Worm (Caenorhabditis elegans) whole organism, mixed stage, embryonic: ENCODE measurements around the gene B0222.15.
A peak's percentile ranks its signal among the peaks of the same experiment; 100 is the strongest.

Experiments used
- M03D4.4 ChIP-seq: sonication (generic microtip); optimal IDR thresholded peaks from 2 replicates; lab custom pipeline; 2017; ENCODE audit warnings: mild to moderate bottlenecking, missing genetic modification characterization, missing compliant biosample characterization
- bed-3 ChIP-seq: fragments of 200-800 bp; sonication (Bioruptor generic); optimal IDR thresholded peaks from 3 replicates; lab custom pipeline; 2018; ENCODE audit warnings: mild to moderate bottlenecking, missing genetic modification characterization, moderate library complexity, missing compliant biosample characterization
- blmp-1 ChIP-seq: fragments of 150-350 bp; optimal IDR thresholded peaks from 2 replicates; lab custom pipeline; 2014; ENCODE audit warnings: missing biosample characterization, missing genetic modification characterization
- ceh-43 ChIP-seq: fragments of 200-800 bp; sonication (Bioruptor generic); optimal IDR thresholded peaks from 2 replicates; lab custom pipeline; 2018; ENCODE audit warnings: mild to moderate bottlenecking, missing genetic modification characterization, moderate library complexity, missing compliant biosample characterization
- ceh-83 ChIP-seq: fragments of 200-800 bp; sonication (Bioruptor generic); optimal IDR thresholded peaks from 2 replicates; lab custom pipeline; 2018; ENCODE audit warnings: mild to moderate bottlenecking, missing genetic modification characterization, missing compliant biosample characterization
- ces-1 ChIP-seq: fragments of 150-350 bp; optimal IDR thresholded peaks from 2 replicates; lab custom pipeline; 2014; ENCODE audit warnings: missing biosample characterization, missing genetic modification reagents, missing genetic modification characterization
- cnd-1 ChIP-seq: fragments of 200-800 bp; sonication (Bioruptor generic); optimal IDR thresholded peaks from 2 replicates; lab custom pipeline; 2018; ENCODE audit warnings: mild to moderate bottlenecking, missing genetic modification characterization, missing compliant biosample characterization
- drap-1 ChIP-seq: fragments of 200-800 bp; sonication (Bioruptor generic); optimal IDR thresholded peaks from 3 replicates; lab custom pipeline; 2018; ENCODE audit warnings: mild to moderate bottlenecking, missing genetic modification characterization, missing compliant biosample characterization
- elt-1 ChIP-seq: sonication (generic microtip); optimal IDR thresholded peaks from 2 replicates; lab custom pipeline; 2017; ENCODE audit warnings: missing genetic modification characterization, mild to moderate bottlenecking, missing compliant biosample characterization, antibody characterized with exemption, moderate library complexity, borderline replicate concordance; ENCODE audit not compliant: insufficient read depth
- elt-3 ChIP-seq: fragments of 150-350 bp; optimal IDR thresholded peaks from 2 replicates; lab custom pipeline; 2014; ENCODE audit warnings: missing biosample characterization, missing genetic modification characterization
- flh-1 ChIP-seq: fragments of 200-800 bp; sonication (Bioruptor generic); optimal IDR thresholded peaks from 2 replicates; lab custom pipeline; 2018; ENCODE audit warnings: mild to moderate bottlenecking, missing genetic modification characterization, moderate library complexity, missing compliant biosample characterization
- ham-2 ChIP-seq: fragments of 200-800 bp; sonication (Bioruptor generic); optimal IDR thresholded peaks from 2 replicates; lab custom pipeline; 2018; ENCODE audit warnings: mild to moderate bottlenecking, missing genetic modification characterization, missing compliant biosample characterization
- hlh-1 ChIP-seq: fragments of 150-350 bp; optimal IDR thresholded peaks from 2 replicates; lab custom pipeline; 2014; ENCODE audit warnings: missing biosample characterization, missing genetic modification reagents, missing genetic modification characterization
- lin-13 ChIP-seq: fragments of 150-350 bp; optimal IDR thresholded peaks from 2 replicates; lab custom pipeline; 2014; ENCODE audit warnings: missing biosample characterization, missing genetic modification characterization
- lsy-2 ChIP-seq: fragments of 150-350 bp; optimal IDR thresholded peaks from 2 replicates; lab custom pipeline; 2014; ENCODE audit warnings: missing biosample characterization, missing genetic modification characterization
- mab-5 ChIP-seq: fragments of 150-350 bp; optimal IDR thresholded peaks from 2 replicates; lab custom pipeline; 2014; ENCODE audit warnings: missing biosample characterization, missing genetic modification characterization
- mep-1 ChIP-seq: fragments of 150-350 bp; optimal IDR thresholded peaks from 2 replicates; lab custom pipeline; 2017; ENCODE audit warnings: missing biosample characterization, missing genetic modification reagents, missing genetic modification characterization, inconsistent platforms
- mls-2 ChIP-seq: sonication (generic microtip); optimal IDR thresholded peaks from 2 replicates; lab custom pipeline; 2016; ENCODE audit warnings: mild to moderate bottlenecking, missing genetic modification characterization, moderate library complexity, missing compliant biosample characterization
- nhr-12 ChIP-seq: fragments of 150-350 bp; optimal IDR thresholded peaks from 2 replicates; lab custom pipeline; 2014; ENCODE audit warnings: missing biosample characterization, missing genetic modification characterization
- nhr-2 ChIP-seq: fragments of 150-350 bp; optimal IDR thresholded peaks from 2 replicates; lab custom pipeline; 2014; ENCODE audit warnings: missing biosample characterization, missing genetic modification characterization
- nhr-237 ChIP-seq: fragments of 150-350 bp; optimal IDR thresholded peaks from 2 replicates; lab custom pipeline; 2014; ENCODE audit warnings: missing biosample characterization, missing genetic modification characterization
- nhr-28 ChIP-seq: fragments of 150-350 bp; optimal IDR thresholded peaks from 2 replicates; lab custom pipeline; 2014; ENCODE audit warnings: missing biosample characterization, missing genetic modification characterization
- nhr-76 ChIP-seq: sonication (generic microtip); optimal IDR thresholded peaks from 2 replicates; lab custom pipeline; 2017; ENCODE audit warnings: missing biosample characterization, missing genetic modification characterization
- pha-4 ChIP-seq: fragments of 150-350 bp; optimal IDR thresholded peaks from 2 replicates; lab custom pipeline; 2018; ENCODE audit warnings: missing biosample characterization, missing genetic modification reagents, missing genetic modification characterization
- sem-2 ChIP-seq: fragments of 200-800 bp; sonication (Bioruptor generic); optimal IDR thresholded peaks from 2 replicates; lab custom pipeline; 2018; ENCODE audit warnings: mild to moderate bottlenecking, missing genetic modification characterization, missing compliant biosample characterization
- snpc-4 ChIP-seq: fragments of 150-350 bp; optimal IDR thresholded peaks from 2 replicates; lab custom pipeline; 2014; ENCODE audit warnings: missing biosample characterization, missing genetic modification characterization
- sptf-1 ChIP-seq: sonication (generic microtip); optimal IDR thresholded peaks from 2 replicates; lab custom pipeline; 2017; ENCODE audit warnings: mild to moderate bottlenecking, missing genetic modification characterization, moderate library complexity, missing compliant biosample characterization
- tbx-8 ChIP-seq: fragments of 200-800 bp; sonication (Bioruptor generic); optimal IDR thresholded peaks from 2 replicates; lab custom pipeline; 2018; ENCODE audit warnings: mild to moderate bottlenecking, missing genetic modification characterization, moderate library complexity, missing compliant biosample characterization
- unc-120 ChIP-seq: sonication (generic microtip); optimal IDR thresholded peaks from 2 replicates; lab custom pipeline; 2017; ENCODE audit warnings: missing genetic modification characterization, missing compliant biosample characterization; ENCODE audit not compliant: poor library complexity, severe bottlenecking
- unc-62 ChIP-seq: fragments of 150-350 bp; optimal IDR thresholded peaks from 2 replicates; lab custom pipeline; 2014; ENCODE audit warnings: missing biosample characterization, missing genetic modification reagents, missing genetic modification characterization
- ztf-11 ChIP-seq: fragments of 150-350 bp; optimal IDR thresholded peaks from 2 replicates; lab custom pipeline; 2014; ENCODE audit warnings: missing biosample characterization, missing genetic modification characterization

B0222.15 gene

DNA sequence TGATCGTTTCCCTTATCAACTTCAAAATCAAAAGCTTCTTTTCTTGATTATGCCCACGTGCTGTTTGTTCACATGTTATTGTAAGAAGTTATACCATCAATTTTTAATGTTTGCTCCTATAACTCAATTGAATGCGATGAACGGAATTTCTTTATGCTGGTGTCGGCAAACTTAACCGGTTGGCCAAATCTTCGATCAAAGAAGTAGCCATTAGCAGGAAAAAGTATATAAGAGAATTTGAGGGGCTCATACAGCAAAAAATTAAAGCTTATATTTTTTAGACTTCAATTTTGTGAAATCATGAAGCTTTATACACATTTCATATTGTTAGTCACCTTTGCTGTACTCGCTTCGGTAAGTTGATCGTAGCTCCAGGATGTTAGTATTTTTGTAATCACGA is 17.2 kb upstream of the B0222.15 start, which contains the start of gene pqn-16:
TSS of gene pqn-16 (plus strand) at position 301 of the 400 bp plus-strand sequence.
- TF ChIP-seq unc-62 (no peak), nhr-2 (tag; lab: Kevin White, UChicago) (no peak), lin-13 (tag; lab: Kevin White, UChicago) (no peak), ces-1 (GFP tag; lab: Kevin White, UChicago) (no peak), elt-1 (tag; lab: Kevin White, UChicago) (no peak), mls-2 (no peak), sem-2 (GFP tag; lab: Kevin White, UChicago) (no peak)

DNA sequence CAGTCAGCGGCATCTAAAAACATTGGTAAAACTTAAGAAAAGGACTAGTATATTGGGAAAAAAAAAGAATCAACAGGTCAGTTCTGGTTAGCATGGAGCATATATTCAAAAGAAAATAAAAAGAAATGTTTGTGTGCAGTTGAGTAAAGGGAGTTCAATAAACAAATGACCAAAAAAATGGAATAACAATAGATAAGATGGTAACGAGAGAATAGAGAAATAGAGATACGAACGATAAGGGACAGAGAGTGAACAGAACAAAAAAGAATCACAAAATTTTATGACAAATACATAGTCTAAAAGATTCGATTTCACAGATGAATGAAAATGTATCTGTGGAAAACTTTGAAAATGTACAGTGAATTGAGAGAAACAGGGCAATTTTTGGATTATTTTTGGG is 16.4 kb upstream of the B0222.15 start, which contains the start of gene gad-3:
TSS of gene gad-3 (minus strand) at position 17 of the 400 bp plus-strand sequence.
- TF ChIP-seq lin-13 (tag; lab: Kevin White, UChicago) (no peak), flh-1 (no peak), nhr-2 (tag; lab: Kevin White, UChicago) (no peak), hlh-1 (tag; lab: Kevin White, UChicago) (no peak), drap-1 (no peak), blmp-1 (no peak), M03D4.4 (tag; lab: Kevin White, UChicago) (no peak), nhr-237 (tag; lab: Kevin White, UChicago) (no peak), ham-2 (GFP tag; lab: Kevin White, UChicago) (no peak), elt-1 (tag; lab: Kevin White, UChicago) (no peak), mep-1 (tag; lab: Kevin White, UChicago) (no peak), lsy-2 (tag; lab: Kevin White, UChicago) (no peak), nhr-12 (tag; lab: Kevin White, UChicago) (no peak), ztf-11 (tag; lab: Kevin White, UChicago) (no peak), sptf-1 (no peak)
- TF ChIP-seq, all 35 proteins: peak for 0

ce11 chrV:9168089-9168488 is 11.5 kb upstream of the B0222.15 start, which contains the start of gene B0222.11:
Gene B0222.11, minus strand, starts transcription at chrV:9168189.
- TF ChIP-seq mab-5 (tag; lab: Kevin White, UChicago) (no peak), bed-3 (no peak), nhr-237 (tag; lab: Kevin White, UChicago) (no peak), sem-2 (GFP tag; lab: Kevin White, UChicago) (no peak), blmp-1 (no peak), snpc-4 (tag; lab: Kevin White, UChicago) (no peak), mls-2 (no peak), lsy-2 (tag; lab: Kevin White, UChicago) (no peak), mep-1 (tag; lab: Kevin White, UChicago) (no peak), cnd-1 (tag; lab: Kevin White, UChicago) (no peak), ham-2 (GFP tag; lab: Kevin White, UChicago) (no peak), elt-3 (tag; lab: Kevin White, UChicago) (no peak), unc-120 (no peak), nhr-2 (tag; lab: Kevin White, UChicago) (no peak), elt-1 (tag; lab: Kevin White, UChicago) (no peak), flh-1 (no peak), nhr-28 (tag; lab: Kevin White, UChicago) (no peak)
- TF ChIP-seq, all 35 proteins: peak for 0

DNA sequence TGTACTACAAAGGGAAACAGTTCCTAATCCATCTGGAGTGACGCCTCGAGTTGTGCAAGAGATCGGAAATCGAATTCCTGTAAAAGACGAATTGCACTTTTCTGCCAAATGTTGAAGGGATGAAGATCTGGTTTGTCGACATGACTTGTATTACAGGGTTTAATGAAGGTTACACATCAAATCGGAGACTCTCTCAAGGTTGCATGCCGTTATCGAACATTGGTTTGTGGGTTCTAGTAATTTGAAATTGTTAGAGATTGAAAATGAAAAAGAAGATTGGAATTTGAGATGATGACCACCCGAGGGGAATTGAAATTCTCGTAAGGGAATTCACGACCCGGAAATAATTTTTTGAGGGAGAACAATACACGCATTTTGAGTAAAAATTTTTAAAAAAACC is 9.7 kb upstream of the B0222.15 start:
- TF ChIP-seq nhr-28 (tag; lab: Kevin White, UChicago) (no peak), ceh-43 (GFP tag; lab: Kevin White, UChicago) (no peak), unc-120 (no peak), mab-5 (tag; lab: Kevin White, UChicago) (no peak), drap-1 (no peak)

DNA sequence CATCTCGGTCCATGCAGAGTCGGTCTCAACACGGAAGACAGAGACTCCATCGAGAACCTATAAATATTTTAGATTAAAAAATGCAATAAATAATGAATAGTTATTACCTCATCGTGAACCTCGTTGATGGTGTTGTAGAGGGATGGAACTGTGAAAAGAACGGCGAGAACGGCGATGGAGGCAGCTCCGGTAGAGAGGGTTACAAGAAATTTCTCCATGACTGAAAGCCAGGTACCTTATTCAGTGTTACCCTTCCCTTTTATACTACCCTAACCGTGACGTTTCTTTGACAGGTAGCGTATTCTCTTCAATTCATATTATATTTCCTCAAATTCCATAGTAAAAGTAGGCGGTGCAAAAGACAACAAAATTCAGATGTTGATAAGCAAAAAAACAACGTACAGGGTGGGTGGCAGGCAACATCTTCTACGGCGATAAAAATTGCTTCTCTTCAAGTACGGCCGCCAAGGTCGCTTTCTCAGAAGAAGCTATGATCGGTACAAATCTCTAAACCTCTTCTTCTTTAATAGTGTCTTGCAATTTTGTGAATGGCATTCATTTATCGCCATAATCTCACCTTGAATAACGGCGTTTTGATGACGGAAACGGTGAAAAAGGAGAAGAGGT is 8.6 kb upstream of the B0222.15 start, which contains the start of gene col-10:
TSS of gene col-10 (minus strand) at position 235 of the 627 bp plus-strand sequence.
- TF ChIP-seq blmp-1 = no peak
- no peak for TF ChIP-seq mep-1 (tag; lab: Kevin White, UChicago)
- TF ChIP-seq ham-2 (GFP tag; lab: Kevin White, UChicago) = peak; percentile 66

DNA sequence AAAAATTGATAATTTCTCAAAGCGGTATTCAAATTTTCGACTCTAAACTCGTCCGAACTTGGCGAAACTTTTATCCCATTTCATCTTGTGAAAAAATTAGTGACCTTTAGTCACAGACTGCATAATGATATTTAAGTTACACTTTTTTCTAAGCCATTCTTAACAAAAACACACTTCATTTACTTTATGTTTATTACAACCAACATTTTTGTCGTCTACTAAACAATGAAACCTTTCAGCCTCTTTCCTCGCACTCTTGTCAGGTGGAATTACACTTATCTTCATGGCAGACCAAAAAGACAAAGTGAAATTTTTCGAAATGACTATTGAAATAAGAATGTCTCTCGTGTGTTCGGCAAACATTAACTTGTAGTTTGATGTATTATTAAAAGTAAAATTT is 7.3 kb upstream of the B0222.15 start:
- no peak for TF ChIP-seq hlh-1 (tag; lab: Kevin White, UChicago)
- TF ChIP-seq tbx-8 (GFP tag; lab: Kevin White, UChicago) = no peak
- no peak for TF ChIP-seq ztf-11 (tag; lab: Kevin White, UChicago)
- no peak for TF ChIP-seq elt-3 (tag; lab: Kevin White, UChicago)
- no peak for TF ChIP-seq nhr-76 (tag; lab: Kevin White, UChicago)
- TF ChIP-seq nhr-2 (tag; lab: Kevin White, UChicago) = no peak
- TF ChIP-seq mls-2 = no peak
- no peak for TF ChIP-seq sem-2 (GFP tag; lab: Kevin White, UChicago)
- no peak for TF ChIP-seq elt-1 (tag; lab: Kevin White, UChicago)
- TF ChIP-seq bed-3 = no peak
- no peak for TF ChIP-seq ceh-83 (GFP tag; lab: Kevin White, UChicago)
- TF ChIP-seq blmp-1 = no peak
- no peak for TF ChIP-seq pha-4
- TF ChIP-seq, all 35 proteins: peak for 0
